Fruit fly (Drosophila melanogaster) whole organism, embryonic: ENCODE results near the gene CG45061.
A peak's percentile ranks its signal among the peaks of the same experiment; 100 is the strongest.

Experiments used
- Adf1 ChIP-seq: fragments of 200-800 bp; sonication (Bioruptor generic); IDR thresholded peaks from 2 replicates; pipeline ENCODE4 v1.3.6; 2022; ENCODE audit warnings: missing biosample characterization, missing genetic modification characterization
- Blimp-1 ChIP-seq: fragments of 200-800 bp; sonication (Bioruptor generic); optimal IDR thresholded peaks from 3 replicates; lab custom pipeline; 2018; ENCODE audit warnings: missing biosample characterization, missing genetic modification characterization, mild to moderate bottlenecking, moderate library complexity, missing genetic modification reagents
- CG10431 ChIP-seq: fragments of 200-800 bp; sonication (Bioruptor generic); optimal IDR thresholded peaks from 3 replicates; lab custom pipeline; 2018; ENCODE audit warnings: missing biosample characterization, mild to moderate bottlenecking, missing genetic modification characterization
- CG11093 ChIP-seq: fragments of 200-800 bp; sonication (Bioruptor generic); IDR thresholded peaks from 3 replicates; pipeline ENCODE4 v1.3.6; 2022; ENCODE audit warnings: missing biosample characterization, missing genetic modification characterization
- CG11398 ChIP-seq: fragments of 200-800 bp; sonication (Bioruptor generic); optimal IDR thresholded peaks from 2 replicates; lab custom pipeline; 2016; ENCODE audit warnings: missing biosample characterization, missing genetic modification characterization
- CG12104 ChIP-seq: fragments of 200-800 bp; sonication (Bioruptor generic); optimal IDR thresholded peaks from 3 replicates; lab custom pipeline; 2016; ENCODE audit warnings: missing biosample characterization, missing genetic modification characterization
- CG12219 ChIP-seq: fragments of 200-800 bp; sonication (Bioruptor generic); optimal IDR thresholded peaks from 3 replicates; lab custom pipeline; 2018; ENCODE audit warnings: missing biosample characterization, mild to moderate bottlenecking, missing genetic modification characterization
- CG12236 ChIP-seq: fragments of 200-800 bp; sonication (Bioruptor generic); optimal IDR thresholded peaks from 2 replicates; lab custom pipeline; 2016; ENCODE audit warnings: missing biosample characterization, missing genetic modification characterization
- CG12299 ChIP-seq: fragments of 200-800 bp; sonication (Bioruptor generic); optimal IDR thresholded peaks from 2 replicates; lab custom pipeline; 2018; ENCODE audit warnings: missing biosample characterization, mild to moderate bottlenecking, missing genetic modification characterization
- CG12942 ChIP-seq: fragments of 200-800 bp; sonication (Bioruptor generic); optimal IDR thresholded peaks from 3 replicates; lab custom pipeline; 2016; ENCODE audit warnings: missing biosample characterization, missing genetic modification characterization
- CG13894 ChIP-seq: fragments of 200-800 bp; sonication (Bioruptor generic); optimal IDR thresholded peaks from 3 replicates; lab custom pipeline; 2018; ENCODE audit warnings: missing biosample characterization, mild to moderate bottlenecking, missing genetic modification characterization, moderate library complexity
- CG14667 ChIP-seq: fragments of 200-800 bp; sonication (Bioruptor generic); IDR thresholded peaks from 2 replicates; pipeline ENCODE4 v1.3.6; 2022; ENCODE audit warnings: missing biosample characterization, missing genetic modification characterization
- CG17359 ChIP-seq: fragments of 200-800 bp; sonication (Bioruptor generic); optimal IDR thresholded peaks from 3 replicates; lab custom pipeline; 2018; ENCODE audit warnings: missing biosample characterization, mild to moderate bottlenecking, missing genetic modification characterization, moderate library complexity
- CG2120 ChIP-seq: fragments of 200-800 bp; sonication (Bioruptor generic); optimal IDR thresholded peaks from 3 replicates; lab custom pipeline; 2016; ENCODE audit warnings: missing biosample characterization, missing genetic modification characterization
- CG30403 ChIP-seq: fragments of 200-800 bp; sonication (Bioruptor generic); optimal IDR thresholded peaks from 3 replicates; lab custom pipeline; 2016; ENCODE audit warnings: missing biosample characterization, missing genetic modification characterization
- CG42726 ChIP-seq: fragments of 200-800 bp; sonication (Bioruptor generic); IDR thresholded peaks from 2 replicates; pipeline ENCODE4 v1.3.6; 2022; ENCODE audit warnings: missing biosample characterization, missing genetic modification characterization; ENCODE audit not compliant: partially characterized antibody
- CG4424 ChIP-seq: fragments of 200-800 bp; sonication (Bioruptor generic); optimal IDR thresholded peaks from 3 replicates; lab custom pipeline; 2016; ENCODE audit warnings: missing biosample characterization, missing genetic modification characterization
- CG4820 ChIP-seq: fragments of 200-800 bp; sonication (Bioruptor generic); optimal IDR thresholded peaks from 3 replicates; lab custom pipeline; 2016; ENCODE audit warnings: missing biosample characterization, missing genetic modification characterization
- CG7839 ChIP-seq: fragments of 200-800 bp; sonication (Bioruptor generic); optimal IDR thresholded peaks from 3 replicates; lab custom pipeline; 2018; ENCODE audit warnings: missing biosample characterization, mild to moderate bottlenecking, missing genetic modification characterization, moderate library complexity
- CG8290 ChIP-seq, 3 experiments: fragments of 200-800 bp; sonication (Bioruptor generic); optimal IDR thresholded peaks; 2 replicates each; lab custom pipeline; 2016 to 2019; ENCODE audit warnings: missing biosample characterization in 3 of 3, missing genetic modification characterization in 3 of 3, mild to moderate bottlenecking in 2 of 3, moderate library complexity in 1 of 3
- CG8388 ChIP-seq: fragments of 200-800 bp; sonication (Bioruptor generic); optimal IDR thresholded peaks from 2 replicates; lab custom pipeline; 2019; ENCODE audit warnings: missing biosample characterization, mild to moderate bottlenecking, missing genetic modification characterization, moderate library complexity
- CG9609 ChIP-seq: fragments of 200-800 bp; sonication (Bioruptor generic); optimal IDR thresholded peaks from 3 replicates; lab custom pipeline; 2016; ENCODE audit warnings: missing biosample characterization, missing genetic modification characterization
- Deaf1 ChIP-seq: fragments of 200-800 bp; optimal IDR thresholded peaks from 3 replicates; lab custom pipeline; 2019; ENCODE audit warnings: missing biosample characterization, mild to moderate bottlenecking, missing genetic modification characterization, moderate library complexity
- Dll ChIP-seq: fragments of 200-800 bp; sonication (Bioruptor generic); IDR thresholded peaks from 4 replicates; pipeline ENCODE4 v1.3.6; 2022; ENCODE audit warnings: missing biosample characterization, missing genetic modification characterization; ENCODE audit not compliant: partially characterized antibody
- Jarid2 ChIP-seq: fragments of 200-800 bp; sonication (Bioruptor generic); optimal IDR thresholded peaks from 3 replicates; lab custom pipeline; 2017; ENCODE audit warnings: mild to moderate bottlenecking, missing biosample characterization, missing genetic modification reagents, missing genetic modification characterization
- Kr ChIP-seq: fragments of 200-800 bp; sonication (Bioruptor generic); optimal IDR thresholded peaks from 2 replicates; lab custom pipeline; 2017; ENCODE audit warnings: missing biosample characterization, mild to moderate bottlenecking, missing genetic modification characterization
- Mad ChIP-seq: fragments of 200-800 bp; sonication (Bioruptor generic); optimal IDR thresholded peaks from 2 replicates; lab custom pipeline; 2016; ENCODE audit warnings: missing biosample characterization, missing genetic modification characterization
- Optix ChIP-seq: fragments of 200-800 bp; sonication (Bioruptor generic); IDR thresholded peaks from 3 replicates; pipeline ENCODE4 v1.3.6; 2022; ENCODE audit warnings: missing biosample characterization, missing genetic modification characterization
- Poxn ChIP-seq: fragments of 200-800 bp; sonication (Bioruptor generic); IDR thresholded peaks from 2 replicates; pipeline ENCODE4 v1.3.6; 2022; ENCODE audit warnings: missing biosample characterization, missing genetic modification characterization
- Ptx1 ChIP-seq: fragments of 200-800 bp; sonication (Bioruptor generic); IDR thresholded peaks from 2 replicates; pipeline ENCODE4 v1.3.6; 2022; ENCODE audit warnings: missing biosample characterization, missing genetic modification characterization
- Sox102F ChIP-seq: fragments of 200-800 bp; sonication (Bioruptor generic); optimal IDR thresholded peaks from 2 replicates; lab custom pipeline; 2018; ENCODE audit warnings: missing biosample characterization, mild to moderate bottlenecking, missing genetic modification characterization, moderate library complexity
- abd-A ChIP-seq: fragments of 200-800 bp; sonication (Bioruptor generic); optimal IDR thresholded peaks from 3 replicates; lab custom pipeline; 2019; ENCODE audit warnings: missing biosample characterization, mild to moderate bottlenecking, missing genetic modification characterization, moderate library complexity
- az2 ChIP-seq: fragments of 200-800 bp; sonication (Bioruptor generic); optimal IDR thresholded peaks from 3 replicates; lab custom pipeline; 2016; ENCODE audit warnings: missing biosample characterization, missing genetic modification characterization
- bigmax ChIP-seq: fragments of 200-800 bp; sonication (Bioruptor generic); optimal IDR thresholded peaks from 2 replicates; lab custom pipeline; 2018; ENCODE audit warnings: missing biosample characterization, mild to moderate bottlenecking, missing genetic modification characterization
- bsh ChIP-seq, 2 experiments: fragments of 200-800 bp; sonication (Bioruptor generic); optimal IDR thresholded peaks; 2 replicates each; lab custom pipeline; 2017 to 2018; ENCODE audit warnings: mild to moderate bottlenecking in 2 of 2, missing biosample characterization in 2 of 2, missing genetic modification characterization in 2 of 2, moderate library complexity in 1 of 2
- cad ChIP-seq: fragments of >200 bp; optimal IDR thresholded peaks from 2 replicates; lab custom pipeline; 2017; ENCODE audit warnings: missing biosample characterization, missing genetic modification characterization
- esg ChIP-seq: fragments of 200-800 bp; sonication (Bioruptor generic); conservative IDR thresholded peaks from 2 replicates; pipeline ENCODE4 v1.3.6; 2022; ENCODE audit warnings: missing biosample characterization, missing genetic modification characterization
- fd3F ChIP-seq: fragments of 200-800 bp; sonication (Bioruptor generic); optimal IDR thresholded peaks from 2 replicates; lab custom pipeline; 2018; ENCODE audit warnings: missing biosample characterization, mild to moderate bottlenecking, missing genetic modification characterization, moderate library complexity
- fd64A ChIP-seq: fragments of 200-800 bp; sonication (Bioruptor generic); optimal IDR thresholded peaks from 3 replicates; lab custom pipeline; 2018; ENCODE audit warnings: missing biosample characterization, mild to moderate bottlenecking, missing genetic modification characterization
- gcm ChIP-seq: fragments of 200-800 bp; sonication (Bioruptor generic); optimal IDR thresholded peaks from 2 replicates; lab custom pipeline; 2019; ENCODE audit warnings: missing biosample characterization, mild to moderate bottlenecking, missing genetic modification characterization, moderate library complexity
- ken ChIP-seq: fragments of 200-800 bp; sonication (Bioruptor generic); IDR thresholded peaks from 3 replicates; pipeline ENCODE4 v1.3.6; 2022; ENCODE audit warnings: missing biosample characterization, missing genetic modification characterization
- mld ChIP-seq: fragments of 200-800 bp; sonication (Bioruptor generic); IDR thresholded peaks from 3 replicates; pipeline ENCODE4 v1.3.6; 2022; ENCODE audit warnings: missing biosample characterization, missing genetic modification characterization; ENCODE audit not compliant: partially characterized antibody
- nom ChIP-seq: fragments of 200-800 bp; sonication (Bioruptor generic); optimal IDR thresholded peaks from 2 replicates; lab custom pipeline; 2017; ENCODE audit warnings: missing biosample characterization, missing genetic modification characterization, mild to moderate bottlenecking, moderate library complexity, missing genetic modification reagents
- pho ChIP-seq: fragments of 200-800 bp; sonication (Bioruptor generic); optimal IDR thresholded peaks from 2 replicates; lab custom pipeline; 2016; ENCODE audit warnings: missing biosample characterization, missing genetic modification characterization
- phol ChIP-seq: fragments of 200-800 bp; sonication (Bioruptor generic); optimal IDR thresholded peaks from 3 replicates; lab custom pipeline; 2018; ENCODE audit warnings: missing biosample characterization, mild to moderate bottlenecking, missing genetic modification characterization, moderate library complexity
- scrt ChIP-seq: fragments of 200-800 bp; sonication (Bioruptor generic); optimal IDR thresholded peaks from 2 replicates; lab custom pipeline; 2018; ENCODE audit warnings: missing biosample characterization, mild to moderate bottlenecking, missing genetic modification characterization, moderate library complexity
- sd ChIP-seq: fragments of 200-800 bp; sonication (Bioruptor generic); optimal IDR thresholded peaks from 3 replicates; lab custom pipeline; 2018; ENCODE audit warnings: missing biosample characterization, mild to moderate bottlenecking, missing genetic modification characterization, moderate library complexity
- sob ChIP-seq: fragments of 200-800 bp; sonication (Bioruptor generic); IDR thresholded peaks from 2 replicates; pipeline ENCODE4 v1.3.6; 2022; ENCODE audit warnings: missing biosample characterization, missing genetic modification characterization
- tin ChIP-seq: fragments of 200-800 bp; sonication (Bioruptor generic); optimal IDR thresholded peaks from 3 replicates; lab custom pipeline; 2016; ENCODE audit warnings: missing biosample characterization, missing genetic modification characterization
- tx ChIP-seq: fragments of 200-800 bp; sonication (Bioruptor generic); optimal IDR thresholded peaks from 2 replicates; lab custom pipeline; 2016; ENCODE audit warnings: missing biosample characterization, missing genetic modification characterization

Gene CG45061

dm6 chrX:9911751-9912150 lies 40.2 kb upstream of the CG45061 start:
- no peak for TF ChIP-seq Jarid2 (GFP tag; lab: Kevin White, UChicago)
- no peak for TF ChIP-seq Dll (GFP tag; lab: Robert Waterston, UW)
- TF ChIP-seq CG4424 (GFP tag; lab: Kevin White, UChicago): peak; percentile 32
- TF ChIP-seq bsh (GFP tag; optimal IDR thresholded peaks at IDR 0.05; lab: Kevin White, UChicago): peak in 1 of 2 experiments; percentile 56
- TF ChIP-seq CG17359 (tag; lab: Kevin White, UChicago): peak; percentile 40
- no peak for TF ChIP-seq CG11093 (GFP tag; lab: Robert Waterston, UW)
- no peak for TF ChIP-seq pho (GFP tag; lab: Kevin White, UChicago)
- TF ChIP-seq Optix (GFP tag; lab: Robert Waterston, UW): no peak
- TF ChIP-seq CG4820: peak; percentile 3
- TF ChIP-seq Poxn (GFP tag; lab: Robert Waterston, UW): no peak
- no peak for TF ChIP-seq CG2120 (GFP tag; lab: Kevin White, UChicago)
- TF ChIP-seq Deaf1: no peak
- TF ChIP-seq Blimp-1: no peak
- peak; percentile 69 for TF ChIP-seq Sox102F (GFP tag; lab: Kevin White, UChicago)
- peak; percentile 15 for TF ChIP-seq CG30403 (GFP tag; lab: Kevin White, UChicago)
- no peak for TF ChIP-seq nom (GFP tag; lab: Kevin White, UChicago)
- TF ChIP-seq fd3F: no peak
- TF ChIP-seq esg (GFP tag; lab: Robert Waterston, UW): no peak
- TF ChIP-seq ken (GFP tag; lab: Robert Waterston, UW): 0 out of 3 replicates have a peak, but pooled peaks have one; percentile 40
- no peak for TF ChIP-seq CG12942 (GFP tag; lab: Kevin White, UChicago)
- no peak for TF ChIP-seq CG42726
- TF ChIP-seq gcm (GFP tag; lab: Kevin White, UChicago): no peak
- TF ChIP-seq CG13894: no peak
- no peak for TF ChIP-seq CG12219 (GFP tag; lab: Kevin White, UChicago)
- TF ChIP-seq bigmax (GFP tag; lab: Kevin White, UChicago): no peak
- peak; percentile 44; the same call in 1 of the 2 replicates for TF ChIP-seq Ptx1
- TF ChIP-seq abd-A: no peak
- TF ChIP-seq fd64A (GFP tag; lab: Kevin White, UChicago): no peak
- no peak for TF ChIP-seq sob (GFP tag; lab: Robert Waterston, UW)
- no peak for TF ChIP-seq cad (GFP tag; lab: Kevin White, UChicago)
- TF ChIP-seq mld (GFP tag; lab: Robert Waterston, UW): no peak
- TF ChIP-seq sd (tag; lab: Kevin White, UChicago): no peak
- no peak for TF ChIP-seq CG10431 (GFP tag; lab: Kevin White, UChicago)
- TF ChIP-seq CG8290 (GFP tag; optimal IDR thresholded peaks at IDR 0.05; lab: Kevin White, UChicago): no peak
- no peak for TF ChIP-seq CG8290 (tag; optimal IDR thresholded peaks at IDR 0.05; lab: Kevin White, UChicago)
- no peak for TF ChIP-seq tx
- no peak for TF ChIP-seq Kr
- TF ChIP-seq scrt (GFP tag; lab: Kevin White, UChicago): no peak
- no peak for TF ChIP-seq CG12104
- no peak for TF ChIP-seq CG9609 (GFP tag; lab: Kevin White, UChicago)
- no peak for TF ChIP-seq CG12236 (GFP tag; lab: Kevin White, UChicago)
- peak; percentile 36 for TF ChIP-seq CG8388 (GFP tag; lab: Kevin White, UChicago)
- TF ChIP-seq CG14667 (GFP tag; lab: Robert Waterston, UW): 0 out of 2 replicates have a peak, but pooled peaks have one; percentile 26
- TF ChIP-seq Mad (GFP tag; lab: Kevin White, UChicago): no peak
- no peak for TF ChIP-seq CG11398
- TF ChIP-seq CG12299 (tag; lab: Kevin White, UChicago): no peak
- no peak for TF ChIP-seq tin (GFP tag; lab: Kevin White, UChicago)
- no peak for TF ChIP-seq Adf1 (GFP tag; lab: Robert Waterston, UW)
- peak; percentile 42 for TF ChIP-seq phol (tag; lab: Kevin White, UChicago)
- peak; percentile 4 for TF ChIP-seq az2 (GFP tag; lab: Kevin White, UChicago)
- peak; percentile 56 for TF ChIP-seq CG7839
